Worm (Caenorhabditis elegans) whole organism, L1 larva: ENCODE results near the gene C47E12.11.

Source experiments
- dsc-1 ChIP-seq: sonication (generic microtip); optimal IDR thresholded peaks from 2 replicates; lab custom pipeline; 2016; ENCODE audit warnings: mild to moderate bottlenecking, missing genetic modification characterization, missing compliant biosample characterization
- fkh-10 ChIP-seq: sonication (generic microtip); optimal IDR thresholded peaks from 2 replicates; lab custom pipeline; 2017; ENCODE audit warnings: missing biosample characterization, missing genetic modification reagents, missing genetic modification characterization
- hlh-4 ChIP-seq: sonication (generic microtip); optimal IDR thresholded peaks from 2 replicates; lab custom pipeline; 2016; ENCODE audit warnings: mild to moderate bottlenecking, missing genetic modification characterization, missing compliant biosample characterization
- lin-39 ChIP-seq: fragments of 150-350 bp; optimal IDR thresholded peaks from 2 replicates; lab custom pipeline; 2014; ENCODE audit warnings: missing biosample characterization, missing genetic modification reagents, missing genetic modification characterization
- mdl-1 ChIP-seq, 2 experiments: fragments of 150-350 bp; optimal IDR thresholded peaks; 2 replicates each; lab custom pipeline; 2014 to 2017; ENCODE audit warnings: missing biosample characterization in 2 of 2, missing genetic modification characterization in 2 of 2, inconsistent platforms in 1 of 2
- nhr-11 ChIP-seq: fragments of 150-350 bp; optimal IDR thresholded peaks from 2 replicates; lab custom pipeline; 2014; ENCODE audit warnings: missing biosample characterization, missing genetic modification characterization
- nhr-237 ChIP-seq: fragments of 150-350 bp; optimal IDR thresholded peaks from 2 replicates; lab custom pipeline; 2014; ENCODE audit warnings: missing biosample characterization, missing genetic modification characterization
- pag-3 ChIP-seq: sonication (generic microtip); optimal IDR thresholded peaks from 2 replicates; lab custom pipeline; 2017; ENCODE audit warnings: missing genetic modification characterization, mild to moderate bottlenecking, missing compliant biosample characterization, antibody characterized with exemption, borderline replicate concordance; ENCODE audit not compliant: insufficient read depth
- pqm-1 ChIP-seq: sonication (generic microtip); optimal IDR thresholded peaks from 3 replicates; lab custom pipeline; 2017; ENCODE audit warnings: missing biosample characterization, missing genetic modification characterization
- rnt-1 ChIP-seq: sonication (generic microtip); optimal IDR thresholded peaks from 2 replicates; lab custom pipeline; 2016; ENCODE audit warnings: mild to moderate bottlenecking, missing genetic modification characterization, moderate library complexity, missing compliant biosample characterization
- unc-130 ChIP-seq: fragments of 150-350 bp; optimal IDR thresholded peaks from 2 replicates; lab custom pipeline; 2017; ENCODE audit warnings: missing biosample characterization, missing genetic modification characterization, inconsistent platforms
- unc-62 ChIP-seq: fragments of 150-350 bp; optimal IDR thresholded peaks from 2 replicates; lab custom pipeline; 2014; ENCODE audit warnings: missing biosample characterization, missing genetic modification reagents, missing genetic modification characterization

DNA sequence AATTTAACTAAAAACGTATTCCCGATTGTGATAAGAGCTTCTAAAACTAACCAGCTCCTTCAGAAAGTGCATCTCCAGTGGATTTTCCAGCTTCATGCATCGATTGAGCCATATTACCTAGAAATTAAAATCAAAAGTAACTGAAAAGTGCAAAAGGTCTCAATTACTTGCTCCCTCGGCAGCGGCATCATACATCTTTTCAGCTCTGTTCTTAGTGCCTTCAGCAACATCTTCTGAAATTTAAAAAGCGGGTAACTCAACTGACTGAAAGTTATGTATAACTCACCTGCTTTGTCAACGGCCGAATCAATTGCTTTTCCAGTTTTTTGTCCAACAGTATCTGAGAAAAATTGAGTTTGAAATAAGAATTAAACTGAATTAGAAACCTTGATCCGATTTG lies 44.8 kb upstream of the C47E12.11 start:
- TF ChIP-seq rnt-1 (no peak), pag-3 (tag; lab: Kevin White, UChicago) (no peak), nhr-237 (tag; lab: Kevin White, UChicago) (no peak), fkh-10 (GFP tag; lab: Kevin White, UChicago) (no peak), nhr-11 (tag; lab: Kevin White, UChicago) (no peak), lin-39 (tag; lab: Kevin White, UChicago) (no peak), unc-62 (GFP tag; lab: Kevin White, UChicago) (no peak), pqm-1 (tag; lab: Kevin White, UChicago) (no peak), mdl-1 (tag; optimal IDR thresholded peaks at IDR 0.05; lab: Kevin White, UChicago) (no peak), dsc-1 (tag; lab: Kevin White, UChicago) (no peak), unc-130 (no peak), hlh-4 (no peak)
